Fruit fly (Drosophila melanogaster) whole organism, embryonic: Measurements from ENCODE around the gene CG14966.

Source experiments
- Abd-B ChIP-seq: fragments of 200-800 bp; sonication (Bioruptor generic); optimal IDR thresholded peaks from 2 replicates; lab custom pipeline; 2018; ENCODE audit warnings: missing biosample characterization, mild to moderate bottlenecking, missing genetic modification characterization, moderate library complexity
- B-H1 ChIP-seq: fragments of 200-800 bp; sonication (Bioruptor generic); IDR thresholded peaks from 3 replicates; pipeline ENCODE4 v1.3.6; 2022; ENCODE audit warnings: missing biosample characterization, missing genetic modification characterization
- CG10654 ChIP-seq: fragments of 200-800 bp; sonication (Bioruptor generic); optimal IDR thresholded peaks from 2 replicates; lab custom pipeline; 2016; ENCODE audit warnings: missing biosample characterization, missing genetic modification characterization
- CG11560 ChIP-seq: fragments of 200-800 bp; sonication (Bioruptor generic); IDR thresholded peaks from 3 replicates; pipeline ENCODE4 v1.3.6; 2022; ENCODE audit warnings: missing biosample characterization, missing genetic modification characterization
- CG12942 ChIP-seq: fragments of 200-800 bp; sonication (Bioruptor generic); optimal IDR thresholded peaks from 3 replicates; lab custom pipeline; 2016; ENCODE audit warnings: missing biosample characterization, missing genetic modification characterization
- CG14860 ChIP-seq: fragments of 200-800 bp; sonication (Bioruptor generic); IDR thresholded peaks from 3 replicates; pipeline ENCODE4 v1.3.6; 2022; ENCODE audit warnings: missing biosample characterization, missing genetic modification characterization; ENCODE audit not compliant: partially characterized antibody
- CG14965 ChIP-seq: fragments of 200-800 bp; sonication (Bioruptor generic); optimal IDR thresholded peaks from 2 replicates; lab custom pipeline; 2016; ENCODE audit warnings: missing biosample characterization, missing genetic modification characterization, borderline replicate concordance
- CG17912 ChIP-seq: fragments of 200-800 bp; sonication (Bioruptor generic); optimal IDR thresholded peaks from 2 replicates; lab custom pipeline; 2018; ENCODE audit warnings: missing biosample characterization, mild to moderate bottlenecking, missing genetic modification characterization
- CG3065 ChIP-seq: fragments of 200-800 bp; sonication (Bioruptor generic); optimal IDR thresholded peaks from 2 replicates; lab custom pipeline; 2016; ENCODE audit warnings: missing biosample characterization, missing genetic modification characterization
- CG31388 ChIP-seq: fragments of 200-800 bp; sonication (Bioruptor generic); optimal IDR thresholded peaks from 2 replicates; lab custom pipeline; 2016; ENCODE audit warnings: missing biosample characterization, missing genetic modification characterization
- CG34422 ChIP-seq: fragments of 200-800 bp; sonication (Bioruptor generic); IDR thresholded peaks from 3 replicates; pipeline ENCODE4 v1.3.6; 2022; ENCODE audit warnings: missing biosample characterization, missing genetic modification characterization
- CG3838 ChIP-seq: fragments of 200-800 bp; sonication (Bioruptor generic); optimal IDR thresholded peaks from 3 replicates; lab custom pipeline; 2016; ENCODE audit warnings: missing biosample characterization, missing genetic modification characterization
- CG42726 ChIP-seq: fragments of 200-800 bp; sonication (Bioruptor generic); IDR thresholded peaks from 2 replicates; pipeline ENCODE4 v1.3.6; 2022; ENCODE audit warnings: missing biosample characterization, missing genetic modification characterization; ENCODE audit not compliant: partially characterized antibody
- CG6683 ChIP-seq: fragments of 200-800 bp; sonication (Bioruptor generic); optimal IDR thresholded peaks from 2 replicates; lab custom pipeline; 2017; ENCODE audit warnings: missing biosample characterization, mild to moderate bottlenecking, missing genetic modification characterization, missing genetic modification reagents
- CG6765 ChIP-seq: fragments of 200-800 bp; sonication (Bioruptor generic); optimal IDR thresholded peaks from 3 replicates; lab custom pipeline; 2017; ENCODE audit warnings: missing biosample characterization, mild to moderate bottlenecking, missing genetic modification characterization
- D19B ChIP-seq: fragments of 200-800 bp; sonication (Bioruptor generic); optimal IDR thresholded peaks from 2 replicates; lab custom pipeline; 2017; ENCODE audit warnings: missing biosample characterization, mild to moderate bottlenecking, missing genetic modification characterization
- Dfd ChIP-seq, 2 experiments: fragments of >200 bp; optimal IDR thresholded peaks; 2 replicates each; lab custom pipeline; 2017; ENCODE audit warnings: missing biosample characterization in 2 of 2, missing genetic modification characterization in 2 of 2
- Dll ChIP-seq: fragments of 200-800 bp; sonication (Bioruptor generic); IDR thresholded peaks from 4 replicates; pipeline ENCODE4 v1.3.6; 2022; ENCODE audit warnings: missing biosample characterization, missing genetic modification characterization; ENCODE audit not compliant: partially characterized antibody
- Drgx ChIP-seq: fragments of 200-800 bp; sonication (Bioruptor generic); IDR thresholded peaks from 2 replicates; pipeline ENCODE4 v1.3.6; 2022; ENCODE audit warnings: missing biosample characterization, missing genetic modification characterization
- ERR ChIP-seq: fragments of 200-800 bp; sonication (Bioruptor generic); optimal IDR thresholded peaks from 2 replicates; lab custom pipeline; 2016; ENCODE audit warnings: missing biosample characterization, missing genetic modification characterization
- Hmx ChIP-seq: fragments of 200-800 bp; sonication (Bioruptor generic); optimal IDR thresholded peaks from 2 replicates; lab custom pipeline; 2016; ENCODE audit warnings: missing biosample characterization, missing genetic modification characterization
- Pdp1 ChIP-seq, 2 experiments: fragments of 200-800 bp; sonication (Bioruptor generic); optimal IDR thresholded peaks; 3 replicates each; lab custom pipeline; 2016; ENCODE audit warnings: missing biosample characterization in 2 of 2, missing genetic modification characterization in 2 of 2, mild to moderate bottlenecking in 1 of 2, moderate library complexity in 1 of 2
- Scr ChIP-seq: fragments of 200-800 bp; sonication (Bioruptor generic); IDR thresholded peaks from 2 replicates; pipeline ENCODE4 v1.3.6; 2022; ENCODE audit warnings: missing biosample characterization, missing genetic modification characterization; ENCODE audit not compliant: partially characterized antibody
- Sin3A ChIP-seq: fragments of >200 bp; optimal IDR thresholded peaks from 2 replicates; lab custom pipeline; 2018
- Sox100B ChIP-seq: fragments of 200-800 bp; sonication (Bioruptor generic); optimal IDR thresholded peaks from 3 replicates; lab custom pipeline; 2018; ENCODE audit warnings: missing biosample characterization, mild to moderate bottlenecking, missing genetic modification characterization
- Stat92E ChIP-seq, 3 experiments: fragments of >200 bp in 2 of 3; fragments of 200-800 bp in 1 of 3; sonication (Bioruptor generic) in 1 of 3; optimal IDR thresholded peaks; 2 replicates each; lab custom pipeline; 2017 to 2019; ENCODE audit warnings: missing biosample characterization in 3 of 3, missing genetic modification characterization in 3 of 3, mild to moderate bottlenecking in 1 of 3, moderate library complexity in 1 of 3
- Tbp ChIP-seq: fragments of >200 bp; optimal IDR thresholded peaks from 2 replicates; lab custom pipeline; 2018; ENCODE audit warnings: missing biosample characterization, missing genetic modification characterization
- Xbp1 ChIP-seq: fragments of 200-800 bp; sonication (Bioruptor generic); optimal IDR thresholded peaks from 3 replicates; lab custom pipeline; 2016; ENCODE audit warnings: missing biosample characterization, mild to moderate bottlenecking, missing genetic modification characterization
- bbx ChIP-seq: fragments of 200-800 bp; sonication (Bioruptor generic); IDR thresholded peaks from 2 replicates; pipeline ENCODE4 v1.3.6; 2022; ENCODE audit warnings: missing biosample characterization, missing genetic modification characterization; ENCODE audit not compliant: partially characterized antibody
- bigmax ChIP-seq: fragments of 200-800 bp; sonication (Bioruptor generic); optimal IDR thresholded peaks from 2 replicates; lab custom pipeline; 2018; ENCODE audit warnings: missing biosample characterization, mild to moderate bottlenecking, missing genetic modification characterization
- btn ChIP-seq: fragments of 200-800 bp; sonication (Bioruptor generic); optimal IDR thresholded peaks from 2 replicates; lab custom pipeline; 2016; ENCODE audit warnings: missing biosample characterization, missing genetic modification characterization
- cad ChIP-seq: fragments of >200 bp; optimal IDR thresholded peaks from 2 replicates; lab custom pipeline; 2017; ENCODE audit warnings: missing biosample characterization, missing genetic modification characterization
- dimm ChIP-seq: fragments of 200-800 bp; sonication (Bioruptor generic); IDR thresholded peaks from 2 replicates; pipeline ENCODE4 v1.3.6; 2022; ENCODE audit warnings: missing biosample characterization, missing genetic modification characterization
- ems ChIP-seq: fragments of 200-800 bp; sonication (Bioruptor generic); optimal IDR thresholded peaks from 3 replicates; lab custom pipeline; 2016; ENCODE audit warnings: missing biosample characterization, missing genetic modification characterization
- gce ChIP-seq: fragments of 200-800 bp; sonication (Bioruptor generic); IDR thresholded peaks from 3 replicates; pipeline ENCODE4 v1.3.6; 2022; ENCODE audit warnings: missing biosample characterization, missing genetic modification characterization
- kah ChIP-seq: fragments of 200-800 bp; sonication (Bioruptor generic); optimal IDR thresholded peaks from 2 replicates; lab custom pipeline; 2018; ENCODE audit warnings: missing biosample characterization, mild to moderate bottlenecking, missing genetic modification characterization
- run ChIP-seq: fragments of 200-800 bp; sonication (Bioruptor generic); optimal IDR thresholded peaks from 3 replicates; lab custom pipeline; 2018; ENCODE audit warnings: missing biosample characterization, mild to moderate bottlenecking, missing genetic modification characterization
- seq ChIP-seq: fragments of 200-800 bp; sonication (Bioruptor generic); IDR thresholded peaks from 2 replicates; pipeline ENCODE4 v1.3.6; 2022; ENCODE audit warnings: missing biosample characterization, missing genetic modification characterization
- sim ChIP-seq: fragments of 200-800 bp; sonication (Bioruptor generic); IDR thresholded peaks from 2 replicates; pipeline ENCODE4 v1.3.6; 2022; ENCODE audit warnings: missing biosample characterization, missing genetic modification characterization
- sisA ChIP-seq: fragments of 200-800 bp; sonication (Bioruptor generic); IDR thresholded peaks from 2 replicates; pipeline ENCODE4 v1.3.6; 2022; ENCODE audit warnings: missing biosample characterization, missing genetic modification characterization
- sqz ChIP-seq: fragments of 200-800 bp; sonication (Bioruptor generic); optimal IDR thresholded peaks from 3 replicates; lab custom pipeline; 2018; ENCODE audit warnings: missing biosample characterization, mild to moderate bottlenecking, missing genetic modification characterization
- stwl ChIP-seq: fragments of 200-800 bp; sonication (Bioruptor generic); optimal IDR thresholded peaks from 3 replicates; lab custom pipeline; 2018; ENCODE audit warnings: missing biosample characterization, mild to moderate bottlenecking, missing genetic modification characterization, moderate library complexity
- tin ChIP-seq: fragments of 200-800 bp; sonication (Bioruptor generic); optimal IDR thresholded peaks from 3 replicates; lab custom pipeline; 2016; ENCODE audit warnings: missing biosample characterization, missing genetic modification characterization
- tio ChIP-seq: fragments of 200-800 bp; sonication (Bioruptor generic); optimal IDR thresholded peaks from 2 replicates; lab custom pipeline; 2017; ENCODE audit warnings: missing biosample characterization, missing genetic modification characterization, inconsistent platforms
- tll ChIP-seq, 2 experiments: fragments of 200-800 bp in 1 of 2; fragments of >200 bp in 1 of 2; sonication (Bioruptor generic) in 1 of 2; optimal IDR thresholded peaks; 2 replicates each; lab custom pipeline; 2017 to 2019; ENCODE audit warnings: missing biosample characterization in 2 of 2, missing genetic modification characterization in 2 of 2, mild to moderate bottlenecking in 1 of 2, moderate library complexity in 1 of 2
- tna ChIP-seq: fragments of 200-800 bp; sonication (Bioruptor generic); IDR thresholded peaks from 2 replicates; pipeline ENCODE4 v1.3.6; 2022; ENCODE audit warnings: missing biosample characterization, missing genetic modification characterization; ENCODE audit not compliant: partially characterized antibody
- vvl ChIP-seq: fragments of 200-800 bp; sonication (Bioruptor generic); IDR thresholded peaks from 2 replicates; pipeline ENCODE4 v1.3.6; 2022; ENCODE audit warnings: missing biosample characterization, missing genetic modification characterization
- zf30C ChIP-seq: fragments of 200-800 bp; sonication (Bioruptor generic); optimal IDR thresholded peaks from 3 replicates; lab custom pipeline; 2018; ENCODE audit warnings: missing biosample characterization, mild to moderate bottlenecking, missing genetic modification characterization

Gene CG14966

DNA sequence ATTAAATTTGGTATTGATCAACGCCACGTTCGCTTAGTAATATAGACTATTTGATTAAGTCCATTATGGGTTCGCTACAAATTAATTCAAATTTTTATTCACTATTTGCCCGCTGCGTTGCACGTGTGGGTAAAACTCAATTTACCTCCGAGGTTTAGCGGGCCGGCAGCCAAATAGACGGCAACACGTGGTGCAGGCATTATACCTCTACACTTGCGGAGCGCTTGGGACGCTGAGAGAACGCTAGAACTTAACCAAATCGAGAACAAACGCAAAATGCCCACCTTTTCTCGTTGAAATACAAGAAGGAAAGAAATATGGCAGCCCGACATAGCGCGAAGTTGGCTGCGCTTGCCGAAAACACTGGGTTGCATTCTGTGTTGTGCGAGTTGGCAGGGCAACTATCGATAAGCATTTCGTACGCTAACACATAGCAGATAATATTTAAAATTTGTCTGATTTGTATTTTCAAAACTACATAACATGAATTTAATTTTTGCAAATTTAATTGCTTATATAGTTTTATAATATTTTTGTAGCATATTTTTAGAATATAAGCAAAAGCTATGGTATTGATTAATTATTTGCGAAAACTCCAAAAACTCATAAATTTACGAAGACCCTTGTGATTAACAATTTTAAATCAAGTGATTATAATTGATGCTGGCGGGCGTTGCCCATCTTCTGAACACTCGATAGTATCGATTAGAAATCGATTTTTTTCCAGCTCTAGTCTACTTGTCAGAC lies 25.4 kb upstream of the CG14966 start, which contains the start of the genes RpL28 and eIF1 (continued):
- peak; percentile 74 for TF ChIP-seq bigmax (GFP tag; lab: Kevin White, UChicago)
- TF ChIP-seq ems (GFP tag; lab: Kevin White, UChicago) = peak; percentile 85
- TF ChIP-seq dimm (GFP tag; lab: Robert Waterston, UW) = 0 out of 2 replicates have a peak, but pooled peaks have one; percentile 17
- TF ChIP-seq Stat92E (GFP tag; optimal IDR thresholded peaks at IDR 0.05; lab: Kevin White, UChicago) = peak in 1 of 3 experiments; percentile 1
- no peak for TF ChIP-seq cad (GFP tag; lab: Kevin White, UChicago)
- TF ChIP-seq tin (GFP tag; lab: Kevin White, UChicago) = peak; percentile 91
- TF ChIP-seq vvl (GFP tag; lab: Robert Waterston, UW) = peak; percentile 91
- peak; percentile 62 for TF ChIP-seq Hmx (GFP tag; lab: Kevin White, UChicago)
- peak; percentile 74 for TF ChIP-seq CG14965
- peak; percentile 78 to 88 for TF ChIP-seq Pdp1 (GFP tag; optimal IDR thresholded peaks at IDR 0.05; lab: Kevin White, UChicago)
- TF ChIP-seq Dll (GFP tag; lab: Robert Waterston, UW) = peak; percentile 87
- TF ChIP-seq ERR (GFP tag; lab: Kevin White, UChicago) = peak; percentile 60
- peak; percentile 86 for TF ChIP-seq sqz (GFP tag; lab: Kevin White, UChicago)
- TF ChIP-seq D19B = peak; percentile 83
- TF ChIP-seq CG11560 (tag; lab: Robert Waterston, UW) = peak; percentile 71; the same call in 2 of the 3 replicates
- TF ChIP-seq stwl = peak; percentile 60
- TF ChIP-seq sim = peak; percentile 85
- TF ChIP-seq CG10654 (GFP tag; lab: Kevin White, UChicago) = peak; percentile 93
- peak; percentile 93 for TF ChIP-seq Sox100B (GFP tag; lab: Kevin White, UChicago)
- TF ChIP-seq tna = no peak; the same call in 1 of the 2 replicates
- TF ChIP-seq CG14860 (GFP tag; lab: Robert Waterston, UW) = peak; percentile 60; the same call in 2 of the 3 replicates
- peak; percentile 84 for TF ChIP-seq CG34422
- TF ChIP-seq CG42726 = no peak; the same call in none of the 2 replicates
- TF ChIP-seq CG6765 (GFP tag; lab: Kevin White, UChicago) = peak; percentile 95
- peak; percentile 79 for TF ChIP-seq btn (GFP tag; lab: Kevin White, UChicago)
- peak; percentile 88 for TF ChIP-seq kah
- peak; percentile 93 for TF ChIP-seq Xbp1 (GFP tag; lab: Kevin White, UChicago)
- peak; percentile 84 for TF ChIP-seq CG3838 (GFP tag; lab: Kevin White, UChicago)
- TF ChIP-seq Abd-B = peak; percentile 73
- TF ChIP-seq sisA (GFP tag; lab: Robert Waterston, UW) = peak; percentile 73
- TF ChIP-seq B-H1 = peak; percentile 81
- no peak for TF ChIP-seq Drgx
- TF ChIP-seq tll (GFP tag; optimal IDR thresholded peaks at IDR 0.05; lab: Kevin White, UChicago) = peak in 1 of 2 experiments; percentile 42
- peak; percentile 54 for TF ChIP-seq run (tag; lab: Kevin White, UChicago)
- TF ChIP-seq tio (GFP tag; lab: Kevin White, UChicago) = no peak
- TF ChIP-seq CG6683 (GFP tag; lab: Kevin White, UChicago) = peak; percentile 81
- peak; percentile 61; the same call in 1 of the 2 replicates for TF ChIP-seq seq (GFP tag; lab: Robert Waterston, UW)
- peak; percentile 94 for TF ChIP-seq Sin3A
- peak; percentile 86 for TF ChIP-seq gce (GFP tag; lab: Robert Waterston, UW)
- peak; percentile 68 for TF ChIP-seq bbx
- peak; percentile 85 for TF ChIP-seq CG12942 (GFP tag; lab: Kevin White, UChicago)
- peak; percentile 18 for TF ChIP-seq Tbp
- no peak for TF ChIP-seq Dfd (GFP tag; optimal IDR thresholded peaks at IDR 0.05; lab: Kevin White, UChicago)
- TF ChIP-seq zf30C = peak; percentile 66
- TF ChIP-seq Scr (GFP tag; lab: Robert Waterston, UW) = peak; percentile 88
- TF ChIP-seq CG17912 (GFP tag; lab: Kevin White, UChicago) = peak; percentile 91
- TF ChIP-seq CG3065 (GFP tag; lab: Kevin White, UChicago) = peak; percentile 87
- peak; percentile 68 for TF ChIP-seq CG31388 (GFP tag; lab: Kevin White, UChicago)
